Fruit fly (Drosophila melanogaster): Measurements from ENCODE around the gene CG32713.

DNA sequence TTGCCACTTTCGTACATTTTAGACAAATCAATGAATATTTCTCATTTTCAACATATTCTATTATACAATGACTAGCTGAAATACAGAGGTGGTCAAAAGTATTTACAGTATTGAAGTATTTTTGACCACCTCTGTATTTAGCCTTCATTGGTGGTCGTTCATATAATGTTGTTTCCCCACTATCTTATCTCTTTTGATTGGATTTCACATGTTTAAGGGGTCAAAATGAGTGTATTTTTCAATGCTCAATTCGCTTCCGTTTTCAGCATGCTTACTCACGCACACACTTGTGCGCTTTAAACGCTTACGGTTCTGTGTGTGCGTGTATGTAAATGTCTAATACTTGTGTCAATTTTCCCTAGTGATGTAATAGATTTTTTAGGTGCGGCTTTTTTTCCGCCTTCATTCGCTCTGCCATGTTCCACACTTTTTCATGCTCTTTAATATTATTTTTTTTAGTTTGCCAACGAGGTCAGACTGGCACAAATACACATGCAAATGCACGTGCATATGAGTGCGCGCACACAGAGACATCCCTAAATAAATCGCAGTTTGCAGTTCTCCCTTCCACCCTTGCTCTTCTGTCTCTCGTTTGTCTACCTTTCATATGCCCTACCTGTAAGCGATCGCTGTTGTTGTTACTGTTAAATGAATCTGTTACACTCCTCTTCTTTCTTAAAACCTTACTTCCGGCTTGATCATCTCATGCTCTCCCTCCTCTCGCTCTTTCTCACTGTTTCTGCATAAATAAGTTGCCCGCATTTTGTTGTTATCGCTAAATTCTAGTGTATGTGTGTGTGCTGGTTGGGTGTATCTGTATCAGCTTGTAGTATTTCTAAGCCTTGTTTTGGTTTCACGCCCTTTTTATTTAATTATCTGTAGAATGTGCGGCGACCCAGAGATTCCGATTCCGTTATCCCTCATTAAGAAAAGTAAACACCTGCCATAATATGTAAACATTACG, 45.0 kb downstream of the CG32713 start:
- TF ChIP-seq Sox102F (GFP tag; optimal IDR thresholded peaks at IDR 0.05) (no peak), esn (GFP tag; optimal IDR thresholded peaks at IDR 0.05) (no peak), ss (GFP tag; optimal IDR thresholded peaks at IDR 0.05) (peak; percentile 12 to 28), Ets96B (tag; optimal IDR thresholded peaks at IDR 0.05) (no peak), eg (GFP tag; IDR thresholded peaks at IDR 0.05) (no peak)
